Fruit fly (Drosophila melanogaster): ENCODE results near the gene Plp.

Plp gene

dm6 chr3L:15143638-15144600 is 49.4 kb upstream of the Plp start, which contains the start of the genes CG32147 and Pex3 (continued):
- TF ChIP-seq CG32767 (GFP tag; IDR thresholded peaks at IDR 0.05) (peak; percentile 61; the same call in 1 of the 2 replicates), E2f2 (GFP tag; IDR thresholded peaks at IDR 0.05) (peak; percentile 52), lmd (GFP tag; IDR thresholded peaks at IDR 0.05) (no peak), CG12391 (tag; optimal IDR thresholded peaks at IDR 0.05) (peak; percentile 48), ind (GFP tag; optimal IDR thresholded peaks at IDR 0.05) (no peak), Xbp1 (GFP tag; optimal IDR thresholded peaks at IDR 0.05) (peak; percentile 17), caup (GFP tag; optimal IDR thresholded peaks at IDR 0.05; ENCODE audit: severe bottlenecking) (no peak), CG7357 (GFP tag; IDR thresholded peaks at IDR 0.05) (no peak), CG18599 (GFP tag; optimal IDR thresholded peaks at IDR 0.05) (no peak), CG10321 (GFP tag; IDR thresholded peaks at IDR 0.05) (no peak), Lhr (GFP tag; optimal IDR thresholded peaks at IDR 0.05) (peak; percentile 56), aop (GFP tag; IDR thresholded peaks at IDR 0.05) (no peak), slbo (GFP tag; IDR thresholded peaks at IDR 0.05) (no peak), Dfd (GFP tag; optimal IDR thresholded peaks at IDR 0.05) (no peak), lov (optimal IDR thresholded peaks at IDR 0.05) (no peak), lov (GFP tag; IDR thresholded peaks at IDR 0.05) (no peak), Bteb2 (GFP tag; optimal IDR thresholded peaks at IDR 0.05) (no peak), CG12236 (GFP tag; optimal IDR thresholded peaks at IDR 0.05) (no peak), seq (GFP tag; IDR thresholded peaks at IDR 0.05) (no peak), danr (GFP tag; IDR thresholded peaks at IDR 0.05) (no peak), CG11696 (GFP tag; IDR thresholded peaks at IDR 0.05) (no peak), Nf-YA (GFP tag; IDR thresholded peaks at IDR 0.05) (no peak), az2 (GFP tag; optimal IDR thresholded peaks at IDR 0.05) (no peak), D (optimal IDR thresholded peaks at IDR 0.05) (no peak), D (GFP tag; optimal IDR thresholded peaks at IDR 0.05) (no peak), CG12659 (GFP tag; optimal IDR thresholded peaks at IDR 0.05) (peak; percentile 81), CG9817 (tag; optimal IDR thresholded peaks at IDR 0.05) (no peak), eve (GFP tag; optimal IDR thresholded peaks at IDR 0.05) (no peak), CG10267 (tag; optimal IDR thresholded peaks at IDR 0.05) (peak; percentile 59), Eip74EF (GFP tag; optimal IDR thresholded peaks at IDR 0.05) (no peak), onecut (GFP tag; IDR thresholded peaks at IDR 0.05) (no peak), CG17802 (tag; optimal IDR thresholded peaks at IDR 0.05) (no peak), Usf (GFP tag; optimal IDR thresholded peaks at IDR 0.05) (no peak), CG31365 (tag; optimal IDR thresholded peaks at IDR 0.05) (no peak), Six4 (GFP tag; optimal IDR thresholded peaks at IDR 0.05) (no peak), CG11504 (tag; optimal IDR thresholded peaks at IDR 0.05) (no peak), odd (GFP tag; optimal IDR thresholded peaks at IDR 0.05) (no peak), phol (tag; optimal IDR thresholded peaks at IDR 0.05) (peak; percentile 63), MTF-1 (GFP tag; optimal IDR thresholded peaks at IDR 0.05; ENCODE audit: borderline replicate concordance) (no peak), zfh1 (GFP tag; IDR thresholded peaks at IDR 0.05) (no peak), CG7786 (GFP tag; optimal IDR thresholded peaks at IDR 0.05) (no peak), jing (GFP tag; optimal IDR thresholded peaks at IDR 0.05) (no peak), amos (GFP tag; IDR thresholded peaks at IDR 0.05; ENCODE audit: partially characterized antibody) (no peak; the same call in 1 of the 2 replicates), nau (GFP tag; optimal IDR thresholded peaks at IDR 0.05) (no peak), vnd (GFP tag; IDR thresholded peaks at IDR 0.05; ENCODE audit: partially characterized antibody) (no peak), CG8359 (GFP tag; optimal IDR thresholded peaks at IDR 0.05; ENCODE audit: borderline replicate concordance) (no peak), CG14441 (GFP tag; IDR thresholded peaks at IDR 0.05) (no peak), unc-4 (GFP tag; IDR thresholded peaks at IDR 0.05; ENCODE audit: partially characterized antibody) (no peak), Ets97D (GFP tag; optimal IDR thresholded peaks at IDR 0.05) (peak; percentile 58)

Data from whole organism, embryonic.